Worm (Caenorhabditis elegans) whole organism, L4 larva: ENCODE results near the gene Y41D4B.4.

ENCODE experiments used
- D1046.2 ChIP-seq: fragments of 200-800 bp; sonication (Bioruptor generic); IDR thresholded peaks from 2 replicates; pipeline ENCODE4 v1.3.6; 2022; ENCODE audit warnings: missing genetic modification characterization, missing compliant biosample characterization
- F44E2.7 ChIP-seq: fragments of 200-800 bp; sonication (Bioruptor generic); IDR thresholded peaks from 2 replicates; pipeline ENCODE4 v2.1.2; 2022; ENCODE audit warnings: missing genetic modification characterization, missing compliant biosample characterization
- R02D3.7 ChIP-seq: fragments of 150-350 bp; sonication (generic microtip); optimal IDR thresholded peaks from 3 replicates; lab custom pipeline; 2014; ENCODE audit warnings: missing biosample characterization, missing genetic modification characterization
- Y48G9A.11 ChIP-seq: fragments of 200-800 bp; sonication (Bioruptor generic); IDR thresholded peaks from 2 replicates; pipeline ENCODE4 v1.3.6; 2022; ENCODE audit warnings: missing genetic modification reagents, missing genetic modification characterization, missing compliant biosample characterization
- ZK337.2 ChIP-seq: fragments of 200-800 bp; sonication (Bioruptor generic); IDR thresholded peaks from 2 replicates; pipeline ENCODE4 v1.3.6; 2022; ENCODE audit warnings: missing genetic modification reagents, missing genetic modification characterization, missing compliant biosample characterization
- arid-1 ChIP-seq: fragments of 200-800 bp; sonication (Bioruptor generic); conservative IDR thresholded peaks from 2 replicates; pipeline ENCODE4 v1.3.6; 2022; ENCODE audit warnings: missing genetic modification reagents, missing genetic modification characterization, missing compliant biosample characterization
- ceh-28 ChIP-seq: fragments of 150-350 bp; optimal IDR thresholded peaks from 2 replicates; lab custom pipeline; 2014; ENCODE audit warnings: missing biosample characterization, missing genetic modification reagents, missing genetic modification characterization
- ceh-32 ChIP-seq: sonication (generic microtip); optimal IDR thresholded peaks from 2 replicates; lab custom pipeline; 2016; ENCODE audit warnings: mild to moderate bottlenecking, missing genetic modification characterization, missing compliant biosample characterization; ENCODE audit not compliant: poor library complexity
- ceh-44 ChIP-seq: fragments of 200-800 bp; sonication (Bioruptor generic); IDR thresholded peaks from 2 replicates; pipeline ENCODE4 v1.3.6; 2022; ENCODE audit warnings: missing genetic modification reagents, missing genetic modification characterization, missing compliant biosample characterization
- ceh-62 ChIP-seq: sonication (generic microtip); optimal IDR thresholded peaks from 2 replicates; lab custom pipeline; 2017; ENCODE audit warnings: missing biosample characterization, missing genetic modification characterization
- ceh-82 ChIP-seq: sonication (generic microtip); optimal IDR thresholded peaks from 2 replicates; lab custom pipeline; 2017; ENCODE audit warnings: missing biosample characterization, missing genetic modification characterization
- cey-2 ChIP-seq: sonication (generic microtip); optimal IDR thresholded peaks from 3 replicates; lab custom pipeline; 2017; ENCODE audit warnings: missing genetic modification characterization, mild to moderate bottlenecking, missing compliant biosample characterization, antibody characterized with exemption, borderline replicate concordance; ENCODE audit not compliant: insufficient read depth
- ctbp-1 ChIP-seq: fragments of 200-800 bp; sonication (Bioruptor generic); IDR thresholded peaks from 2 replicates; pipeline ENCODE4 v1.3.6; 2022; ENCODE audit warnings: missing genetic modification reagents, missing genetic modification characterization, missing compliant biosample characterization
- daf-16 ChIP-seq, 3 experiments: sonication (generic microtip); optimal IDR thresholded peaks; 2 replicates each; lab custom pipeline; 2016 to 2017; ENCODE audit warnings: missing genetic modification characterization in 3 of 3, missing genetic modification reagents in 3 of 3, mild to moderate bottlenecking in 2 of 3, missing compliant biosample characterization in 2 of 3, missing biosample characterization in 1 of 3, moderate library complexity in 1 of 3
- dmd-6 ChIP-seq: fragments of 200-800 bp; sonication (Bioruptor generic); IDR thresholded peaks from 2 replicates; pipeline ENCODE4 v1.3.6; 2022; ENCODE audit warnings: missing genetic modification reagents, missing genetic modification characterization, missing compliant biosample characterization
- dmd-9 ChIP-seq: fragments of 200-800 bp; sonication (Bioruptor generic); IDR thresholded peaks from 2 replicates; pipeline ENCODE4 v1.3.6; 2022; ENCODE audit warnings: missing genetic modification reagents, missing genetic modification characterization, missing compliant biosample characterization
- duxl-1 ChIP-seq: sonication (generic microtip); optimal IDR thresholded peaks from 2 replicates; lab custom pipeline; 2016; ENCODE audit warnings: mild to moderate bottlenecking, missing genetic modification characterization, moderate library complexity, missing compliant biosample characterization; ENCODE audit not compliant: poor library complexity
- egl-27 ChIP-seq: sonication (generic microtip); optimal IDR thresholded peaks from 3 replicates; lab custom pipeline; 2017; ENCODE audit warnings: missing biosample characterization, missing genetic modification reagents, missing genetic modification characterization
- fos-1 ChIP-seq: fragments of 150-350 bp; optimal IDR thresholded peaks from 2 replicates; lab custom pipeline; 2014; ENCODE audit warnings: missing biosample characterization, missing genetic modification characterization
- hif-1 ChIP-seq, 2 experiments: sonication (generic microtip); optimal IDR thresholded peaks; 2 replicates each; lab custom pipeline; 2016 to 2017; ENCODE audit warnings: missing compliant biosample characterization in 2 of 2, missing genetic modification characterization in 2 of 2, missing genetic modification reagents in 2 of 2, missing genotype in 2 of 2, mild to moderate bottlenecking in 1 of 2
- hmg-1.1 ChIP-seq: fragments of 200-800 bp; sonication (Bioruptor generic); IDR thresholded peaks from 2 replicates; pipeline ENCODE4 v1.3.6; 2022; ENCODE audit warnings: missing genetic modification reagents, missing genetic modification characterization, missing compliant biosample characterization
- lim-7 ChIP-seq: fragments of 200-800 bp; sonication (Bioruptor generic); IDR thresholded peaks from 2 replicates; pipeline ENCODE4 v1.3.6; 2022; ENCODE audit warnings: missing genetic modification characterization, missing compliant biosample characterization
- lin-13 ChIP-seq: fragments of 150-350 bp; optimal IDR thresholded peaks from 2 replicates; lab custom pipeline; 2014; ENCODE audit warnings: missing biosample characterization, missing genetic modification reagents, missing genetic modification characterization
- lin-38 ChIP-seq: fragments of 200-800 bp; sonication (Bioruptor generic); IDR thresholded peaks from 2 replicates; pipeline ENCODE4 v1.3.6; 2022; ENCODE audit warnings: missing genetic modification reagents, missing genetic modification characterization, missing compliant biosample characterization
- lir-3 ChIP-seq: sonication (generic microtip); optimal IDR thresholded peaks from 2 replicates; lab custom pipeline; 2016; ENCODE audit warnings: mild to moderate bottlenecking, missing genetic modification characterization, missing compliant biosample characterization
- lsy-2 ChIP-seq, 2 experiments: fragments of 150-350 bp in 1 of 2; sonication (generic microtip) in 1 of 2; optimal IDR thresholded peaks; 2 replicates each; lab custom pipeline; 2014 to 2017; ENCODE audit warnings: missing biosample characterization in 2 of 2, missing genetic modification characterization in 2 of 2
- madf-5 ChIP-seq, 2 experiments: fragments of 200-800 bp; sonication (Bioruptor generic); IDR thresholded peaks; 2 replicates each; pipeline ENCODE4 v1.3.6; 2022; ENCODE audit warnings: missing compliant biosample characterization in 2 of 2, missing genetic modification characterization in 2 of 2
- madf-9 ChIP-seq: fragments of 200-800 bp; sonication (Bioruptor generic); conservative IDR thresholded peaks from 2 replicates; pipeline ENCODE4 v1.3.6; 2022; ENCODE audit warnings: missing genetic modification reagents, missing genetic modification characterization, missing compliant biosample characterization
- mep-1 ChIP-seq: fragments of 150-350 bp; sonication (generic microtip); optimal IDR thresholded peaks from 3 replicates; lab custom pipeline; 2014; ENCODE audit warnings: missing biosample characterization, missing genetic modification characterization
- mes-2 ChIP-seq: sonication (generic microtip); optimal IDR thresholded peaks from 2 replicates; lab custom pipeline; 2016; ENCODE audit warnings: missing genotype, mild to moderate bottlenecking, missing genetic modification characterization, missing compliant biosample characterization; ENCODE audit not compliant: poor library complexity, severe bottlenecking
- mxl-3 ChIP-seq: fragments of 200-800 bp; sonication (Bioruptor generic); optimal IDR thresholded peaks from 2 replicates; lab custom pipeline; 2018; ENCODE audit warnings: mild to moderate bottlenecking, missing genetic modification characterization, missing compliant biosample characterization
- nhr-102 ChIP-seq: sonication (generic microtip); optimal IDR thresholded peaks from 2 replicates; lab custom pipeline; 2016; ENCODE audit warnings: mild to moderate bottlenecking, missing genetic modification characterization, moderate library complexity, missing compliant biosample characterization
- nhr-11 ChIP-seq: fragments of 150-350 bp; optimal IDR thresholded peaks from 2 replicates; lab custom pipeline; 2014; ENCODE audit warnings: missing biosample characterization, missing genetic modification characterization
- nhr-111 ChIP-seq: fragments of 200-800 bp; sonication (Bioruptor generic); optimal IDR thresholded peaks from 2 replicates; lab custom pipeline; 2018; ENCODE audit warnings: mild to moderate bottlenecking, missing genetic modification characterization, missing compliant biosample characterization
- nhr-76 ChIP-seq: fragments of 150-350 bp; optimal IDR thresholded peaks from 2 replicates; lab custom pipeline; 2014; ENCODE audit warnings: missing biosample characterization, missing genetic modification characterization
- nhr-77 ChIP-seq: fragments of 150-350 bp; optimal IDR thresholded peaks from 2 replicates; lab custom pipeline; 2014; ENCODE audit warnings: missing biosample characterization, missing genetic modification characterization
- rbr-2 ChIP-seq: sonication (generic microtip); optimal IDR thresholded peaks from 2 replicates; lab custom pipeline; 2016; ENCODE audit warnings: missing genotype, missing genetic modification characterization, missing compliant biosample characterization
- saeg-2 ChIP-seq: fragments of 200-800 bp; sonication (Bioruptor generic); IDR thresholded peaks from 2 replicates; pipeline ENCODE4 v1.3.6; 2022; ENCODE audit warnings: missing genetic modification reagents, missing genetic modification characterization, missing compliant biosample characterization
- snpc-1.2 ChIP-seq: fragments of 200-800 bp; sonication (Bioruptor generic); IDR thresholded peaks from 2 replicates; pipeline ENCODE4 v1.3.6; 2022; ENCODE audit warnings: missing genetic modification reagents, missing genetic modification characterization, missing compliant biosample characterization
- snpc-4 ChIP-seq: fragments of 150-350 bp; optimal IDR thresholded peaks from 2 replicates; lab custom pipeline; 2014; ENCODE audit warnings: missing biosample characterization, missing genetic modification characterization
- spr-3 ChIP-seq: fragments of 200-800 bp; sonication (Bioruptor generic); optimal IDR thresholded peaks from 2 replicates; lab custom pipeline; 2018; ENCODE audit warnings: mild to moderate bottlenecking, missing genetic modification characterization, missing compliant biosample characterization
- tag-97 ChIP-seq: fragments of 200-800 bp; sonication (Bioruptor generic); IDR thresholded peaks from 2 replicates; pipeline ENCODE4 v1.3.6; 2022; ENCODE audit warnings: missing genetic modification characterization, missing compliant biosample characterization
- tra-1 ChIP-seq: fragments of 200-800 bp; sonication (Bioruptor generic); IDR thresholded peaks from 2 replicates; pipeline ENCODE4 v1.3.6; 2022; ENCODE audit warnings: missing genetic modification reagents, missing genetic modification characterization, missing compliant biosample characterization
- unc-39 ChIP-seq: sonication (generic microtip); optimal IDR thresholded peaks from 2 replicates; lab custom pipeline; 2017; ENCODE audit warnings: missing biosample characterization, missing genetic modification characterization
- zfp-3 ChIP-seq: fragments of 200-800 bp; sonication (Bioruptor generic); conservative IDR thresholded peaks from 2 replicates; pipeline ENCODE4 v1.3.6; 2022; ENCODE audit warnings: missing genetic modification reagents, missing genetic modification characterization, missing compliant biosample characterization
- zip-11 ChIP-seq: fragments of 200-800 bp; sonication (Bioruptor generic); IDR thresholded peaks from 2 replicates; pipeline ENCODE4 v1.3.6; 2022; ENCODE audit warnings: missing genetic modification characterization, missing compliant biosample characterization
- zip-2 ChIP-seq: fragments of 150-350 bp; optimal IDR thresholded peaks from 2 replicates; lab custom pipeline; 2014; ENCODE audit warnings: missing biosample characterization, missing genetic modification characterization
- ztf-11 ChIP-seq: fragments of 150-350 bp; optimal IDR thresholded peaks from 2 replicates; lab custom pipeline; 2014; ENCODE audit warnings: missing biosample characterization, missing genetic modification characterization
- ztf-7 ChIP-seq: fragments of 150-350 bp; optimal IDR thresholded peaks from 2 replicates; lab custom pipeline; 2014; ENCODE audit warnings: missing biosample characterization, missing genetic modification characterization

The Y41D4B.4 gene

ce11 chrIV:1659045-1659741 is 717 bp upstream of the Y41D4B.4 start, which contains the start of gene rps-28 (continued):
- TF ChIP-seq lin-38 (GFP tag; lab: Robert Waterston, UW), result peak; percentile 93
- TF ChIP-seq hmg-1.1 (GFP tag; lab: Robert Waterston, UW), result peak; percentile 96
- TF ChIP-seq Y48G9A.11 (GFP tag; lab: Robert Waterston, UW), result peak; percentile 100
- peak; percentile 91 for TF ChIP-seq dmd-9
- peak; percentile 51 to 87 for TF ChIP-seq hif-1 (tag; optimal IDR thresholded peaks at IDR 0.05; lab: Kevin White, UChicago)
- peak; percentile 84 for TF ChIP-seq mxl-3
- TF ChIP-seq spr-3 (GFP tag; lab: Kevin White, UChicago), result peak; percentile 86
- TF ChIP-seq tag-97 (GFP tag; lab: Robert Waterston, UW), result no peak
- TF ChIP-seq cey-2 (tag; lab: Kevin White, UChicago), result no peak
- peak; percentile 90 for TF ChIP-seq arid-1 (GFP tag; lab: Robert Waterston, UW)
- TF ChIP-seq ceh-32 (tag; lab: Kevin White, UChicago), result no peak
- TF ChIP-seq ceh-82 (tag; lab: Kevin White, UChicago), result no peak
- TF ChIP-seq snpc-1.2, result peak; percentile 81
- peak; percentile 87 for TF ChIP-seq D1046.2 (GFP tag; lab: Robert Waterston, UW)
- peak; percentile 97 for TF ChIP-seq mes-2 (tag; lab: Kevin White, UChicago)
- peak; percentile 98 for TF ChIP-seq mep-1 (tag; lab: Kevin White, UChicago)
- TF ChIP-seq madf-9 (GFP tag; lab: Robert Waterston, UW), result peak; percentile 92
- peak; percentile 39 for TF ChIP-seq snpc-4 (tag; lab: Kevin White, UChicago)
- TF ChIP-seq zip-2, result peak; percentile 57
- peak; percentile 35 for TF ChIP-seq R02D3.7
- peak; percentile 72 for TF ChIP-seq ceh-28 (tag; lab: Kevin White, UChicago)
- peak; percentile 66; the same call in 1 of the 2 replicates for TF ChIP-seq lim-7 (GFP tag; lab: Robert Waterston, UW)
- peak; percentile 84 for TF ChIP-seq ztf-7
- no peak for TF ChIP-seq nhr-111 (GFP tag; lab: Kevin White, UChicago)
- no peak for TF ChIP-seq lir-3 (tag; lab: Kevin White, UChicago)
- TF ChIP-seq madf-5 (GFP tag; IDR thresholded peaks at IDR 0.05; lab: Robert Waterston, UW), result 0 out of 4 replicates have a peak, but pooled peaks of 1 of the 2 experiments have one; percentile 64
- TF ChIP-seq F44E2.7, result no peak
- TF ChIP-seq duxl-1 (tag; lab: Kevin White, UChicago), result peak; percentile 90
- TF ChIP-seq zfp-3, result peak; percentile 88
- peak; percentile 87 to 96 for TF ChIP-seq lsy-2 (tag; optimal IDR thresholded peaks at IDR 0.05; lab: Kevin White, UChicago)
- peak; percentile 62; the same call in 1 of the 2 replicates for TF ChIP-seq saeg-2
- TF ChIP-seq daf-16 (GFP tag; optimal IDR thresholded peaks at IDR 0.05; lab: Kevin White, UChicago), result peak; percentile 17 to 61
- TF ChIP-seq daf-16 (tag; optimal IDR thresholded peaks at IDR 0.05; lab: Kevin White, UChicago), result peak; percentile 85
- peak; percentile 91 for TF ChIP-seq dmd-6 (GFP tag; lab: Robert Waterston, UW)
- no peak for TF ChIP-seq egl-27 (tag; lab: Kevin White, UChicago)
- peak; percentile 97 for TF ChIP-seq rbr-2 (tag; lab: Kevin White, UChicago)
- peak; percentile 94 for TF ChIP-seq nhr-11 (tag; lab: Kevin White, UChicago)
- TF ChIP-seq ctbp-1 (GFP tag; lab: Robert Waterston, UW), result peak; percentile 78
- TF ChIP-seq zip-11 (GFP tag; lab: Robert Waterston, UW), result no peak
- peak; percentile 93 for TF ChIP-seq tra-1 (GFP tag; lab: Robert Waterston, UW)
- TF ChIP-seq lin-13 (GFP tag; lab: Kevin White, UChicago), result peak; percentile 97
- TF ChIP-seq fos-1 (tag; lab: Kevin White, UChicago), result no peak
- TF ChIP-seq ztf-11 (tag; lab: Kevin White, UChicago), result no peak
- TF ChIP-seq unc-39 (tag; lab: Kevin White, UChicago), result no peak
- peak; percentile 87 for TF ChIP-seq nhr-102 (tag; lab: Kevin White, UChicago)
- TF ChIP-seq nhr-76 (tag; lab: Kevin White, UChicago), result no peak
- peak; percentile 69; the same call in 1 of the 2 replicates for TF ChIP-seq ZK337.2 (GFP tag; lab: Robert Waterston, UW)
- TF ChIP-seq ceh-44 (GFP tag; lab: Robert Waterston, UW), result peak; percentile 72; the same call in 1 of the 2 replicates
- no peak for TF ChIP-seq ceh-62 (tag; lab: Kevin White, UChicago)
- peak; percentile 98 for TF ChIP-seq nhr-77 (tag; lab: Kevin White, UChicago)
